Fruit fly (Drosophila melanogaster): ENCODE results near the gene Tep3.
A peak's percentile ranks its signal among the peaks of the same experiment; 100 is the strongest.

Gene Tep3

dm6 chr2L:7675028-7675749 is 27.4 kb upstream of the Tep3 start, which contains the start of gene Slob (continued):
- TF ChIP-seq Scr (GFP tag; IDR thresholded peaks at IDR 0.05; ENCODE audit: partially characterized antibody) (no peak), klu (GFP tag; IDR thresholded peaks at IDR 0.05) (no peak), aop (GFP tag; IDR thresholded peaks at IDR 0.05) (no peak), CG30020 (tag; optimal IDR thresholded peaks at IDR 0.05) (no peak), CG14667 (GFP tag; IDR thresholded peaks at IDR 0.05) (no peak), CkIIα-i1 (GFP tag; IDR thresholded peaks at IDR 0.05) (no peak), chn (GFP tag; optimal IDR thresholded peaks at IDR 0.05) (no peak), ATbp (GFP tag; optimal IDR thresholded peaks at IDR 0.05) (no peak), CG9797 (GFP tag; optimal IDR thresholded peaks at IDR 0.05) (no peak), Nf-YC (tag; optimal IDR thresholded peaks at IDR 0.05) (no peak), Mrtf (GFP tag; IDR thresholded peaks at IDR 0.05) (no peak), CHES-1-like (GFP tag; optimal IDR thresholded peaks at IDR 0.05) (no peak), Chrac-16 (GFP tag; optimal IDR thresholded peaks at IDR 0.05) (no peak), lmd (GFP tag; IDR thresholded peaks at IDR 0.05) (no peak), CG17385 (GFP tag; optimal IDR thresholded peaks at IDR 0.05) (no peak), CG11398 (GFP tag; optimal IDR thresholded peaks at IDR 0.05) (no peak), CG2889 (GFP tag; IDR thresholded peaks at IDR 0.05) (no peak), CG12236 (GFP tag; optimal IDR thresholded peaks at IDR 0.05) (no peak), dm (GFP tag; optimal IDR thresholded peaks at IDR 0.05) (no peak), Sry-δ (GFP tag; optimal IDR thresholded peaks at IDR 0.05) (no peak), wek (GFP tag; optimal IDR thresholded peaks at IDR 0.05) (no peak), CG1024 (GFP tag; IDR thresholded peaks at IDR 0.05) (no peak), bab2 (GFP tag; optimal IDR thresholded peaks at IDR 0.05) (no peak), CG9727 (GFP tag; optimal IDR thresholded peaks at IDR 0.05) (peak; percentile 16), CG31365 (tag; optimal IDR thresholded peaks at IDR 0.05) (no peak), ftz-f1 (GFP tag; optimal IDR thresholded peaks at IDR 0.05) (no peak), kah (GFP tag; optimal IDR thresholded peaks at IDR 0.05) (no peak), CG10274 (GFP tag; optimal IDR thresholded peaks at IDR 0.05) (no peak), CG1602 (GFP tag; optimal IDR thresholded peaks at IDR 0.05) (no peak), CG43689 (GFP tag; IDR thresholded peaks at IDR 0.05) (no peak), Opbp (GFP tag; IDR thresholded peaks at IDR 0.05; ENCODE audit: partially characterized antibody) (no peak), CG10267 (tag; optimal IDR thresholded peaks at IDR 0.05) (no peak), vvl (GFP tag; IDR thresholded peaks at IDR 0.05) (no peak), CG13123 (GFP tag; optimal IDR thresholded peaks at IDR 0.05) (no peak), p53 (GFP tag; optimal IDR thresholded peaks at IDR 0.05) (no peak), sens-2 (GFP tag; IDR thresholded peaks at IDR 0.05) (no peak), CG10209 (GFP tag; optimal IDR thresholded peaks at IDR 0.05) (no peak), salm (tag; optimal IDR thresholded peaks at IDR 0.05) (no peak), en (GFP tag; optimal IDR thresholded peaks at IDR 0.05) (no peak), peb (GFP tag; IDR thresholded peaks at IDR 0.05) (no peak), Fer3 (tag; optimal IDR thresholded peaks at IDR 0.05) (no peak), CG30431 (GFP tag; optimal IDR thresholded peaks at IDR 0.05) (no peak), CG8924 (tag; optimal IDR thresholded peaks at IDR 0.05) (no peak), exex (tag; optimal IDR thresholded peaks at IDR 0.05) (peak; percentile 49), Gug (GFP tag; IDR thresholded peaks at IDR 0.05) (no peak), CG9932 (GFP tag; IDR thresholded peaks at IDR 0.05) (no peak), Drgx (GFP tag; IDR thresholded peaks at IDR 0.05) (no peak), ewg (GFP tag; optimal IDR thresholded peaks at IDR 0.05) (no peak), Atf3 (GFP tag; optimal IDR thresholded peaks at IDR 0.05) (no peak), pros (GFP tag; optimal IDR thresholded peaks at IDR 0.05) (no peak), CG10462 (GFP tag; optimal IDR thresholded peaks at IDR 0.05) (no peak), BtbVII (GFP tag; optimal IDR thresholded peaks at IDR 0.05) (peak; percentile 6)

Data from whole organism, embryonic.